Fruit fly (Drosophila melanogaster) whole organism, prepupa: Measurements from ENCODE around the gene gdl-ORF39.

Experiments used
- Eip78C ChIP-seq: fragments of 200-800 bp; sonication (Bioruptor generic); peaks from one replicate; lab custom pipeline; 2016; ENCODE audit warnings: missing biosample characterization, missing genetic modification characterization
- Lpt ChIP-seq: fragments of 200-800 bp; sonication (Bioruptor generic); optimal IDR thresholded peaks from 3 replicates; lab custom pipeline; 2016; ENCODE audit warnings: missing biosample characterization, missing genetic modification characterization
- pdm3 ChIP-seq: fragments of 200-800 bp; sonication (Bioruptor generic); optimal IDR thresholded peaks from 3 replicates; lab custom pipeline; 2016; ENCODE audit warnings: missing biosample characterization, missing genetic modification characterization
- spab ChIP-seq: fragments of 200-800 bp; sonication (Bioruptor generic); optimal IDR thresholded peaks from 2 replicates; lab custom pipeline; 2017; ENCODE audit warnings: missing biosample characterization, mild to moderate bottlenecking, missing genetic modification characterization, missing genetic modification reagents

DNA sequence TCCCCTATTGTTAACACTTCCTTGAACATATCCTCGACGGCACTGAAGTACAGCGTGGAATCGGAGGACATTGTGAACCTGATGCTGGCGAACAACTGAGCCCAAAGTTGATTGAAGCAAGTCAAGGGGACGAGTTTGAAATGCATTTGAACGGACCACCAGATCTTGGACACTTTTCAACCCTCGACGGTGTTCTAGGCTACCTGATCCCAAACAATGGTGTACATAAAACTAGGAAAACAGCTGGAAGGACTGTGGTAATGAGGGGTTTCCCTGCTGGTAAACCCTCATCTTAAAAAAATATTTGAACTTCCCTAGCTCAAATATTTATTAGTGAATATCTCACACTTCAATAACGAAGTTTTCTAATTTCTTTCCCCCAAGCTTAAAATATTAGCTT, 7.7 kb downstream of the gdl-ORF39 start, which contains the start of gene CG13454:
- TF ChIP-seq Eip78C (no peak), Lpt (GFP tag; lab: Kevin White, UChicago) (no peak), spab (GFP tag; lab: Kevin White, UChicago) (no peak), pdm3 (GFP tag; lab: Kevin White, UChicago) (no peak)
